Fruit fly (Drosophila melanogaster) whole organism, prepupa: ENCODE measurements around the gene ND-15.

ENCODE experiments used
- Blimp-1 ChIP-seq: fragments of 200-800 bp; sonication (Bioruptor generic); optimal IDR thresholded peaks from 3 replicates; lab custom pipeline; 2017; ENCODE audit warnings: missing biosample characterization, missing genetic modification characterization, mild to moderate bottlenecking, moderate library complexity, missing genetic modification reagents
- CG10631 ChIP-seq: fragments of 200-800 bp; sonication (Bioruptor generic); optimal IDR thresholded peaks from 2 replicates; lab custom pipeline; 2016; ENCODE audit warnings: missing biosample characterization, missing genetic modification characterization
- CG10669 ChIP-seq: fragments of 200-800 bp; sonication (Bioruptor generic); optimal IDR thresholded peaks from 3 replicates; lab custom pipeline; 2018; ENCODE audit warnings: missing biosample characterization, mild to moderate bottlenecking, missing genetic modification characterization, moderate library complexity
- CG11294 ChIP-seq: fragments of 200-800 bp; sonication (Bioruptor generic); IDR thresholded peaks from 2 replicates; pipeline ENCODE4 v1.3.6; 2022; ENCODE audit warnings: missing biosample characterization, missing genetic modification characterization
- CG11762 ChIP-seq: fragments of 200-800 bp; sonication (Bioruptor generic); optimal IDR thresholded peaks from 3 replicates; lab custom pipeline; 2016; ENCODE audit warnings: missing biosample characterization, missing genetic modification characterization; ENCODE audit not compliant: insufficient read depth
- CG11902 ChIP-seq: fragments of 200-800 bp; sonication (Bioruptor generic); optimal IDR thresholded peaks from 3 replicates; lab custom pipeline; 2016; ENCODE audit warnings: missing biosample characterization, missing genetic modification characterization
- CG15336 ChIP-seq: fragments of 200-800 bp; sonication (Bioruptor generic); IDR thresholded peaks from 2 replicates; pipeline ENCODE4 v1.3.6; 2022; ENCODE audit warnings: missing biosample characterization, missing genetic modification characterization
- CG1621 ChIP-seq: fragments of 200-800 bp; sonication (Bioruptor generic); optimal IDR thresholded peaks from 3 replicates; lab custom pipeline; 2018; ENCODE audit warnings: missing biosample characterization, mild to moderate bottlenecking, missing genetic modification characterization
- CG3032 ChIP-seq: fragments of 200-800 bp; optimal IDR thresholded peaks from 2 replicates; lab custom pipeline; 2019; ENCODE audit warnings: missing biosample characterization, mild to moderate bottlenecking, missing genetic modification characterization, moderate library complexity
- CG32006 ChIP-seq: fragments of 200-800 bp; sonication (Bioruptor generic); optimal IDR thresholded peaks from 3 replicates; lab custom pipeline; 2017; ENCODE audit warnings: missing biosample characterization, mild to moderate bottlenecking, missing genetic modification characterization
- CG34406 ChIP-seq: fragments of 200-800 bp; sonication (Bioruptor generic); optimal IDR thresholded peaks from 3 replicates; lab custom pipeline; 2016; ENCODE audit warnings: missing biosample characterization, missing genetic modification characterization
- CG3919 ChIP-seq: fragments of 200-800 bp; sonication (Bioruptor generic); optimal IDR thresholded peaks from 3 replicates; lab custom pipeline; 2016; ENCODE audit warnings: missing biosample characterization, missing genetic modification characterization
- CG4318 ChIP-seq: fragments of 200-800 bp; sonication (Bioruptor generic); optimal IDR thresholded peaks from 3 replicates; lab custom pipeline; 2017; ENCODE audit warnings: missing biosample characterization, mild to moderate bottlenecking, missing genetic modification characterization
- CG6276 ChIP-seq: fragments of 200-800 bp; sonication (Bioruptor generic); optimal IDR thresholded peaks from 2 replicates; lab custom pipeline; 2017; ENCODE audit warnings: missing biosample characterization, mild to moderate bottlenecking, missing genetic modification characterization
- CG6792 ChIP-seq: fragments of 200-800 bp; sonication (Bioruptor generic); optimal IDR thresholded peaks from 3 replicates; lab custom pipeline; 2016; ENCODE audit warnings: missing biosample characterization, missing genetic modification characterization
- CG6808 ChIP-seq: fragments of 200-800 bp; sonication (Bioruptor generic); optimal IDR thresholded peaks from 3 replicates; lab custom pipeline; 2017; ENCODE audit warnings: missing biosample characterization, missing genetic modification characterization, mild to moderate bottlenecking, moderate library complexity, missing genetic modification reagents
- CG6854 ChIP-seq: fragments of 200-800 bp; sonication (Bioruptor generic); optimal IDR thresholded peaks from 2 replicates; lab custom pipeline; 2017; ENCODE audit warnings: missing biosample characterization, mild to moderate bottlenecking, missing genetic modification characterization
- CG7368 ChIP-seq: fragments of 200-800 bp; sonication (Bioruptor generic); optimal IDR thresholded peaks from 3 replicates; lab custom pipeline; 2016; ENCODE audit warnings: missing biosample characterization, missing genetic modification characterization
- CG8119 ChIP-seq: fragments of 200-800 bp; sonication (Bioruptor generic); IDR thresholded peaks from 3 replicates; pipeline ENCODE4 v1.3.6; 2022; ENCODE audit warnings: missing biosample characterization, missing genetic modification characterization
- CG8319 ChIP-seq: fragments of 200-800 bp; sonication (Bioruptor generic); optimal IDR thresholded peaks from 3 replicates; lab custom pipeline; 2016; ENCODE audit warnings: missing biosample characterization, missing genetic modification characterization
- CG8632 ChIP-seq: fragments of 200-800 bp; sonication (Bioruptor generic); optimal IDR thresholded peaks from 3 replicates; lab custom pipeline; 2016; ENCODE audit warnings: missing biosample characterization, missing genetic modification characterization
- CG9139 ChIP-seq: fragments of 200-800 bp; sonication (Bioruptor generic); optimal IDR thresholded peaks from 3 replicates; lab custom pipeline; 2017; ENCODE audit warnings: missing biosample characterization, mild to moderate bottlenecking, missing genetic modification characterization
- Eip75B ChIP-seq: fragments of 200-800 bp; sonication (Bioruptor generic); optimal IDR thresholded peaks from 3 replicates; lab custom pipeline; 2016; ENCODE audit warnings: missing biosample characterization, missing genetic modification characterization
- Eip78C ChIP-seq: fragments of 200-800 bp; sonication (Bioruptor generic); peaks from one replicate; lab custom pipeline; 2016; ENCODE audit warnings: missing biosample characterization, missing genetic modification characterization
- Eip93F ChIP-seq: fragments of 200-800 bp; sonication (Bioruptor generic); optimal IDR thresholded peaks from 2 replicates; lab custom pipeline; 2016; ENCODE audit warnings: missing biosample characterization, mild to moderate bottlenecking, missing genetic modification characterization
- Ets21C ChIP-seq: fragments of 200-800 bp; sonication (Bioruptor generic); optimal IDR thresholded peaks from 3 replicates; lab custom pipeline; 2016; ENCODE audit warnings: missing biosample characterization, missing genetic modification characterization
- Ets96B ChIP-seq: fragments of 200-800 bp; optimal IDR thresholded peaks from 2 replicates; lab custom pipeline; 2019; ENCODE audit warnings: missing biosample characterization, mild to moderate bottlenecking, missing genetic modification characterization, moderate library complexity
- Gug ChIP-seq: fragments of 200-800 bp; sonication (Bioruptor generic); IDR thresholded peaks from 2 replicates; pipeline ENCODE4 v1.3.6; 2022; ENCODE audit warnings: missing biosample characterization, missing genetic modification characterization
- Hr38 ChIP-seq: sonication (Bioruptor generic); optimal IDR thresholded peaks from 2 replicates; lab custom pipeline; 2016; ENCODE audit warnings: missing biosample characterization, missing genetic modification characterization
- Hr39 ChIP-seq: fragments of 200-800 bp; sonication (Bioruptor generic); optimal IDR thresholded peaks from 2 replicates; lab custom pipeline; 2016; ENCODE audit warnings: missing biosample characterization, missing genetic modification characterization
- Lpt ChIP-seq: fragments of 200-800 bp; sonication (Bioruptor generic); optimal IDR thresholded peaks from 3 replicates; lab custom pipeline; 2016; ENCODE audit warnings: missing biosample characterization, missing genetic modification characterization
- Met ChIP-seq: fragments of 200-800 bp; sonication (Bioruptor generic); optimal IDR thresholded peaks from 3 replicates; lab custom pipeline; 2016; ENCODE audit warnings: missing biosample characterization, missing genetic modification characterization
- Smox ChIP-seq: fragments of 200-800 bp; sonication (Bioruptor generic); optimal IDR thresholded peaks from 3 replicates; lab custom pipeline; 2016; ENCODE audit warnings: missing biosample characterization, missing genetic modification characterization
- Sox102F ChIP-seq: fragments of 200-800 bp; sonication (Bioruptor generic); optimal IDR thresholded peaks from 2 replicates; lab custom pipeline; 2016; ENCODE audit warnings: missing biosample characterization, mild to moderate bottlenecking, missing genetic modification characterization
- achi ChIP-seq: fragments of 200-800 bp; sonication (Bioruptor generic); optimal IDR thresholded peaks from 3 replicates; lab custom pipeline; 2016; ENCODE audit warnings: missing biosample characterization, missing genetic modification characterization
- acj6 ChIP-seq: fragments of 200-800 bp; sonication (Bioruptor generic); optimal IDR thresholded peaks from 3 replicates; lab custom pipeline; 2016; ENCODE audit warnings: missing biosample characterization, missing genetic modification characterization
- dac ChIP-seq: fragments of 200-800 bp; sonication (Bioruptor generic); optimal IDR thresholded peaks from 2 replicates; lab custom pipeline; 2017; ENCODE audit warnings: missing biosample characterization, mild to moderate bottlenecking, missing genetic modification characterization
- dsx ChIP-seq: fragments of 200-800 bp; optimal IDR thresholded peaks from 3 replicates; lab custom pipeline; 2019; ENCODE audit warnings: missing biosample characterization, mild to moderate bottlenecking, missing genetic modification characterization, moderate library complexity; ENCODE audit not compliant: poor library complexity, severe bottlenecking
- eg ChIP-seq: fragments of 200-800 bp; sonication (Bioruptor generic); IDR thresholded peaks from 3 replicates; pipeline ENCODE4 v1.3.6; 2022; ENCODE audit warnings: missing biosample characterization, missing genetic modification characterization
- esn ChIP-seq: fragments of 200-800 bp; sonication (Bioruptor generic); optimal IDR thresholded peaks from 2 replicates; lab custom pipeline; 2016; ENCODE audit warnings: missing biosample characterization, mild to moderate bottlenecking, missing genetic modification characterization, moderate library complexity
- fd85E ChIP-seq: fragments of 200-800 bp; sonication (Bioruptor generic); optimal IDR thresholded peaks from 3 replicates; lab custom pipeline; 2016; ENCODE audit warnings: missing biosample characterization, missing genetic modification characterization
- fkh ChIP-seq: fragments of 200-800 bp; sonication (Bioruptor generic); optimal IDR thresholded peaks from 3 replicates; lab custom pipeline; 2017; ENCODE audit warnings: missing biosample characterization, mild to moderate bottlenecking, missing genetic modification characterization, moderate library complexity
- lz ChIP-seq: fragments of 200-800 bp; sonication (Bioruptor generic); optimal IDR thresholded peaks from 3 replicates; lab custom pipeline; 2016; ENCODE audit warnings: missing biosample characterization, missing genetic modification characterization
- net ChIP-seq: fragments of 200-800 bp; sonication (Bioruptor generic); optimal IDR thresholded peaks from 3 replicates; lab custom pipeline; 2016; ENCODE audit warnings: missing biosample characterization, missing genetic modification characterization
- pdm3 ChIP-seq: fragments of 200-800 bp; sonication (Bioruptor generic); optimal IDR thresholded peaks from 3 replicates; lab custom pipeline; 2016; ENCODE audit warnings: missing biosample characterization, missing genetic modification characterization
- spab ChIP-seq: fragments of 200-800 bp; sonication (Bioruptor generic); optimal IDR thresholded peaks from 2 replicates; lab custom pipeline; 2017; ENCODE audit warnings: missing biosample characterization, mild to moderate bottlenecking, missing genetic modification characterization, missing genetic modification reagents
- ss ChIP-seq, 2 experiments: fragments of 200-800 bp; sonication (Bioruptor generic); optimal IDR thresholded peaks; 2 replicates in 1 of 2; 3 replicates in 1 of 2; lab custom pipeline; 2017 to 2018; ENCODE audit warnings: mild to moderate bottlenecking in 2 of 2, missing biosample characterization in 2 of 2, missing genetic modification characterization in 2 of 2, moderate library complexity in 1 of 2
- svp ChIP-seq: fragments of 200-800 bp; sonication (Bioruptor generic); peaks from one replicate; lab custom pipeline; 2016; ENCODE audit warnings: missing biosample characterization, missing genetic modification characterization
- vri ChIP-seq: fragments of 200-800 bp; sonication (Bioruptor generic); optimal IDR thresholded peaks from 3 replicates; lab custom pipeline; 2016; ENCODE audit warnings: missing biosample characterization, mild to moderate bottlenecking, missing genetic modification characterization

Gene ND-15

dm6 chr2L:91333-91732 lies 23.2 kb upstream of the ND-15 start:
- TF ChIP-seq CG11902 (GFP tag; lab: Kevin White, UChicago), result no peak
- TF ChIP-seq achi (GFP tag; lab: Kevin White, UChicago), result no peak
- no peak for TF ChIP-seq CG1621 (tag; lab: Kevin White, UChicago)
- no peak for TF ChIP-seq spab (GFP tag; lab: Kevin White, UChicago)
- TF ChIP-seq CG15336, result no peak
- TF ChIP-seq vri (GFP tag; lab: Kevin White, UChicago), result no peak
- TF ChIP-seq CG10631 (GFP tag; lab: Kevin White, UChicago), result no peak
- no peak for TF ChIP-seq CG11294 (GFP tag; lab: Robert Waterston, UW)
- no peak for TF ChIP-seq CG8319 (GFP tag; lab: Kevin White, UChicago)
- no peak for TF ChIP-seq CG8119 (GFP tag; lab: Robert Waterston, UW)
- no peak for TF ChIP-seq esn (GFP tag; lab: Kevin White, UChicago)

dm6 chr2L:91830-92229 lies 22.7 kb upstream of the ND-15 start:
- TF ChIP-seq fd85E (GFP tag; lab: Kevin White, UChicago) (peak; percentile 6), pdm3 (GFP tag; lab: Kevin White, UChicago) (peak; percentile 70), CG3919 (GFP tag; lab: Kevin White, UChicago) (peak; percentile 83), CG6854 (GFP tag; lab: Kevin White, UChicago) (peak; percentile 84), dac (GFP tag; lab: Kevin White, UChicago) (peak; percentile 39), achi (GFP tag; lab: Kevin White, UChicago) (no peak), CG10631 (GFP tag; lab: Kevin White, UChicago) (peak; percentile 81), CG3032 (tag; lab: Kevin White, UChicago) (peak; percentile 89), Eip75B (peak; percentile 83), Ets21C (GFP tag; lab: Kevin White, UChicago) (peak; percentile 62), CG11902 (GFP tag; lab: Kevin White, UChicago) (no peak), Sox102F (GFP tag; lab: Kevin White, UChicago) (no peak), CG8119 (GFP tag; lab: Robert Waterston, UW) (peak; percentile 71; the same call in 2 of the 3 replicates), CG9139 (GFP tag; lab: Kevin White, UChicago) (peak; percentile 68), Smox (GFP tag; lab: Kevin White, UChicago) (no peak), acj6 (GFP tag; lab: Kevin White, UChicago) (peak; percentile 76), CG11762 (peak; percentile 69), Lpt (GFP tag; lab: Kevin White, UChicago) (peak; percentile 73), net (GFP tag; lab: Kevin White, UChicago) (peak; percentile 91), svp (no peak), Hr38 (no peak), Gug (no peak), CG1621 (tag; lab: Kevin White, UChicago) (peak; percentile 84), CG11294 (GFP tag; lab: Robert Waterston, UW) (no peak), CG32006 (peak; percentile 67), dsx (GFP tag; lab: Kevin White, UChicago) (peak; percentile 91), Hr39 (GFP tag; lab: Kevin White, UChicago) (no peak), ss (GFP tag; optimal IDR thresholded peaks at IDR 0.05; lab: Kevin White, UChicago) (peak; percentile 90 to 98), CG6808 (GFP tag; lab: Kevin White, UChicago) (peak; percentile 88), spab (GFP tag; lab: Kevin White, UChicago) (no peak), CG8319 (GFP tag; lab: Kevin White, UChicago) (no peak), Eip78C (GFP tag; lab: Kevin White, UChicago) (peak; percentile 95), fkh (GFP tag; lab: Kevin White, UChicago) (no peak), CG10669 (GFP tag; lab: Kevin White, UChicago) (peak; percentile 83), CG34406 (GFP tag; lab: Kevin White, UChicago) (peak; percentile 74), Ets96B (tag; lab: Kevin White, UChicago) (peak; percentile 87), lz (peak; percentile 75), Met (GFP tag; lab: Kevin White, UChicago) (peak; percentile 80), CG6276 (GFP tag; lab: Kevin White, UChicago) (no peak), CG4318 (GFP tag; lab: Kevin White, UChicago) (peak; percentile 13), eg (no peak), Blimp-1 (GFP tag; lab: Kevin White, UChicago) (peak; percentile 71), CG7368 (GFP tag; lab: Kevin White, UChicago) (peak; percentile 75), CG6792 (GFP tag; lab: Kevin White, UChicago) (peak; percentile 75), Eip93F (GFP tag; lab: Kevin White, UChicago) (peak; percentile 72), CG8632 (GFP tag; lab: Kevin White, UChicago) (peak; percentile 71)
